Fruit fly (Drosophila melanogaster) whole organism, prepupa: ENCODE measurements around the gene ben.
A peak's percentile ranks its signal among the peaks of the same experiment; 100 is the strongest.

ENCODE experiments used
- CG11762 ChIP-seq: fragments of 200-800 bp; sonication (Bioruptor generic); optimal IDR thresholded peaks from 3 replicates; lab custom pipeline; 2016; ENCODE audit warnings: missing biosample characterization, missing genetic modification characterization; ENCODE audit not compliant: insufficient read depth
- CG1621 ChIP-seq: fragments of 200-800 bp; sonication (Bioruptor generic); optimal IDR thresholded peaks from 3 replicates; lab custom pipeline; 2018; ENCODE audit warnings: missing biosample characterization, mild to moderate bottlenecking, missing genetic modification characterization
- CG32006 ChIP-seq: fragments of 200-800 bp; sonication (Bioruptor generic); optimal IDR thresholded peaks from 3 replicates; lab custom pipeline; 2017; ENCODE audit warnings: missing biosample characterization, mild to moderate bottlenecking, missing genetic modification characterization
- fd59A ChIP-seq: fragments of 200-800 bp; sonication (Bioruptor generic); optimal IDR thresholded peaks from 2 replicates; lab custom pipeline; 2017; ENCODE audit warnings: missing biosample characterization, mild to moderate bottlenecking, missing genetic modification characterization, missing genetic modification reagents
- fd85E ChIP-seq: fragments of 200-800 bp; sonication (Bioruptor generic); optimal IDR thresholded peaks from 3 replicates; lab custom pipeline; 2016; ENCODE audit warnings: missing biosample characterization, missing genetic modification characterization

DNA sequence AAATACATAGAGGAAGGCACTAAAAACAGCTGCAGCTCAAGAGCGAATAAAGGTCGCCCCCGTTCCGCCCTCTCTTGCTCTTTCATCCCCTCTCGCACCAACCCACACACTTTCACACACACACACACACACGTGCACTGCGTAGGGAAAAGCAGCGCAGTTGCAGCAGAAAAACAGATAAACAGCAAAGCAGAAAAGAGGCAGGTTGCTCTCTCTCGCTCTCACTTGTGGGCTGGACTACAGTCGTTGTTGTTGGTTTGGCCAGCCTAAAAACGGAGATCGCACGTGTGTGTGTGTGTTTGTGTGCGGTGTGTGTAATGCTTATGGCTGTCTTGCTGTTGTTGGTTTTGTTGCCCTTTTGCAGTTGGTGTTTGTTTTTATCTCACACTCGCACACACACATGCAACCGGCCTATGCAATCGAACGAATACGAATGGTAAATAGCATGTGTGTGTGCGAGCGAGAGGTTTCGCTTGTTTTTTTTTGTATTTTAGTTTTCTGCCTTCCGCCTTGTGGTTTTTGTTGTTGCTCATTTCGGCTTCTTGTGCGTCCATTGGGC, 1.3 kb upstream of the ben start:
- TF ChIP-seq CG32006 (GFP tag; lab: Kevin White, UChicago) (peak; percentile 41), fd85E (GFP tag; lab: Kevin White, UChicago) (peak; percentile 61), CG1621 (tag; lab: Kevin White, UChicago) (peak; percentile 72), fd59A (GFP tag; lab: Kevin White, UChicago) (peak; percentile 47), CG11762 (peak; percentile 53)
